Worm (Caenorhabditis elegans) whole organism, L4/young adult: ENCODE measurements around the gene F42H10.3.

Experiments
- W03F9.2 ChIP-seq: fragments of 150-350 bp; optimal IDR thresholded peaks from 2 replicates; lab custom pipeline; 2014; ENCODE audit warnings: missing biosample characterization, missing genetic modification characterization
- dao-5 ChIP-seq: sonication (generic microtip); optimal IDR thresholded peaks from 2 replicates; lab custom pipeline; 2016; ENCODE audit warnings: missing genotype, missing genetic modification characterization, moderate library complexity, missing compliant biosample characterization
- him-1 ChIP-seq: sonication (generic microtip); optimal IDR thresholded peaks from 2 replicates; lab custom pipeline; 2016; ENCODE audit warnings: missing genotype, missing genetic modification reagents, missing genetic modification characterization, missing compliant biosample characterization

DNA sequence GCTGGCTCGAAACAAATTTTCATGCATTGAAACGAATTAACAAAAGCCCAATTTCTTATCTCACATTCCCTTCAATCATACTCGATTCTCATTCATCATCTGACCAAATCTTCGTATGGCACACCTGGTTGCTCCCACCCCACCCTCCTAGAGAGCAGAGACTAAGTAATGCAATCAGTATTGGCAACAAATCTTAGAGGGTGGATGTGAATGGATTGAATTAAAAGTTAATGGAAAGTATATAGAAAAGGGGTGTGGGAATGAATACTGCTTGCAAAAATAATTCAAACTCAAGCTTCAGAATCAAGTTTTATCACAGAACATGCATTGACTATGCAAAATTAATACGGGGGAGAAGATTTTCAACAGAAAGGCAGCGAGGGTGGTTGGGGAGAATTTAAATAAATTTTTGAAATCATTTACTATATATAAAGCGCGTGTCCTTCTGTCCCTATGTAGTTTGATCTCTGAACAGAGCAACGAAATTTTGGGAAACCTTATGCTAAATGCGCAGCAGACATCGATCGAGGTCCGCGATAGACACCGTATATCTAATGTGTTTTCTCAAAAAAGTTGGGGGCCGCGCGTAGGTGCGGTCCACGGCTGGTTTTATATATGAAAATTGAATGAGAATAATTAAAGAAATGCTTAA lies 46.1 kb upstream of the F42H10.3 start:
- no peak for TF ChIP-seq him-1
- TF ChIP-seq dao-5 (tag; lab: Kevin White, UChicago), result no peak
- no peak for TF ChIP-seq W03F9.2 (tag; lab: Kevin White, UChicago)
